Worm (Caenorhabditis elegans) whole organism, L3 larva: ENCODE results near the gene lurp-4.
"Not testable (repeated sequence)": the region's sequence is repeated elsewhere in the genome, so short reads cannot be mapped to it uniquely, and the experiment has no call there.

Experiments
- R02D3.7 ChIP-seq: fragments of 150-350 bp; optimal IDR thresholded peaks from 2 replicates; lab custom pipeline; 2014; ENCODE audit warnings: missing biosample characterization, missing genetic modification characterization
- ama-1 ChIP-seq: fragments of 150-350 bp; optimal IDR thresholded peaks from 2 replicates; lab custom pipeline; 2018
- ceh-82 ChIP-seq: fragments of 150-350 bp; optimal IDR thresholded peaks from 2 replicates; lab custom pipeline; 2014; ENCODE audit warnings: missing biosample characterization, missing genetic modification characterization
- ceh-9 ChIP-seq: sonication (generic microtip); optimal IDR thresholded peaks from 2 replicates; lab custom pipeline; 2018; ENCODE audit warnings: missing biosample characterization, missing genetic modification characterization
- egl-27 ChIP-seq: sonication (generic microtip); optimal IDR thresholded peaks from 4 replicates; lab custom pipeline; 2017; ENCODE audit warnings: missing biosample characterization, missing genetic modification reagents, missing genetic modification characterization
- egl-5 ChIP-seq: fragments of 150-350 bp; optimal IDR thresholded peaks from 2 replicates; lab custom pipeline; 2017; ENCODE audit warnings: missing biosample characterization, missing genetic modification reagents, missing genetic modification characterization, inconsistent platforms
- elt-1 ChIP-seq: fragments of 150-350 bp; optimal IDR thresholded peaks from 2 replicates; lab custom pipeline; 2014; ENCODE audit warnings: missing biosample characterization, missing genetic modification characterization
- elt-2 ChIP-seq: sonication (generic microtip); optimal IDR thresholded peaks from 2 replicates; lab custom pipeline; 2016; ENCODE audit warnings: missing genetic modification reagents, mild to moderate bottlenecking, missing genetic modification characterization, missing compliant biosample characterization
- elt-3 ChIP-seq, 3 experiments: fragments of 150-350 bp in 1 of 3; sonication (generic microtip) in 2 of 3; optimal IDR thresholded peaks; 2 replicates in 2 of 3; 4 replicates in 1 of 3; lab custom pipeline; 2014 to 2017; ENCODE audit warnings: missing biosample characterization in 3 of 3, missing genetic modification characterization in 3 of 3
- eor-1 ChIP-seq, 2 experiments: fragments of 150-350 bp; optimal IDR thresholded peaks; 2 replicates each; lab custom pipeline; 2014 to 2018; ENCODE audit warnings: missing biosample characterization in 2 of 2, missing genetic modification characterization in 2 of 2
- jun-1 ChIP-seq: fragments of 150-350 bp; optimal IDR thresholded peaks from 2 replicates; lab custom pipeline; 2014; ENCODE audit warnings: missing biosample characterization, missing genetic modification reagents, missing genetic modification characterization
- lsy-12 ChIP-seq: sonication (generic microtip); optimal IDR thresholded peaks from 2 replicates; lab custom pipeline; 2016; ENCODE audit warnings: mild to moderate bottlenecking, missing genetic modification characterization, missing compliant biosample characterization
- nhr-23 ChIP-seq: fragments of 150-350 bp; optimal IDR thresholded peaks from 2 replicates; lab custom pipeline; 2014; ENCODE audit warnings: missing biosample characterization, missing genetic modification reagents, missing genetic modification characterization
- nhr-237 ChIP-seq: fragments of 150-350 bp; optimal IDR thresholded peaks from 2 replicates; lab custom pipeline; 2014; ENCODE audit warnings: missing biosample characterization, missing genetic modification characterization
- pha-4 ChIP-seq: fragments of 150-350 bp; optimal IDR thresholded peaks from 2 replicates; lab custom pipeline; 2014; ENCODE audit warnings: missing biosample characterization, missing genetic modification reagents, missing genetic modification characterization
- pqm-1 ChIP-seq: fragments of 150-350 bp; optimal IDR thresholded peaks from 2 replicates; lab custom pipeline; 2017; ENCODE audit warnings: missing biosample characterization, missing genetic modification characterization, inconsistent platforms
- sea-2 ChIP-seq: fragments of 150-350 bp; sonication (generic microtip); optimal IDR thresholded peaks from 4 replicates; lab custom pipeline; 2014; ENCODE audit warnings: missing biosample characterization, missing genetic modification reagents, missing genetic modification characterization
- snpc-4 ChIP-seq: fragments of 150-350 bp; optimal IDR thresholded peaks from 2 replicates; lab custom pipeline; 2014; ENCODE audit warnings: missing biosample characterization, missing genetic modification characterization
- tbx-2 ChIP-seq: sonication (generic microtip); optimal IDR thresholded peaks from 2 replicates; lab custom pipeline; 2016; ENCODE audit warnings: mild to moderate bottlenecking, missing genetic modification characterization, missing compliant biosample characterization
- unc-39 ChIP-seq: sonication (generic microtip); optimal IDR thresholded peaks from 4 replicates; lab custom pipeline; 2017; ENCODE audit warnings: missing biosample characterization, missing genetic modification characterization
- ztf-11 ChIP-seq: fragments of 150-350 bp; optimal IDR thresholded peaks from 2 replicates; lab custom pipeline; 2014; ENCODE audit warnings: missing biosample characterization, missing genetic modification characterization
- ztf-4 ChIP-seq: fragments of 150-350 bp; optimal IDR thresholded peaks from 2 replicates; lab custom pipeline; 2014; ENCODE audit warnings: missing biosample characterization, missing genetic modification characterization

lurp-4 gene

DNA sequence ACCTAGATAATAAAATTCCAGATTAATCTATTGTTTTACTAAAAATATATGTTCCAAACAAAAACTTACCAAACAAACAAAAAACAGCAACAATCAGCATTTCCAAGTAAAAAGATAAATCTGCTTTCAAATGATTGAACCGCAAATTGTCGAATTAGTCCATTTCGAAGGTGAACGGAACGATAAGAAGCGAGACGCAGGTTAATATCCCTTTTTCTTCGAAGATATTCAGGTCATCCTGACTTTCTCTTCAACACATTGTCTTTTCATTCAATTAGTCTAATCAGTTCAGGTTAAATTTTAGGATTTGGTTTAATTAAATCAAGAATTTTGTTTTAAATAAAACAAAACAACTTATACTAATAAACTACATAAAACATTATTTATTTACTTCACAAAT, 40.9 kb downstream of the lurp-4 start, which contains the start of gene B0365.9:
Gene B0365.9, minus strand, starts transcription at position 186 of the 400 bp plus-strand sequence.
- TF ChIP-seq jun-1 (tag; lab: Kevin White, UChicago) = no peak
- no peak for TF ChIP-seq tbx-2 (tag; lab: Kevin White, UChicago)

DNA sequence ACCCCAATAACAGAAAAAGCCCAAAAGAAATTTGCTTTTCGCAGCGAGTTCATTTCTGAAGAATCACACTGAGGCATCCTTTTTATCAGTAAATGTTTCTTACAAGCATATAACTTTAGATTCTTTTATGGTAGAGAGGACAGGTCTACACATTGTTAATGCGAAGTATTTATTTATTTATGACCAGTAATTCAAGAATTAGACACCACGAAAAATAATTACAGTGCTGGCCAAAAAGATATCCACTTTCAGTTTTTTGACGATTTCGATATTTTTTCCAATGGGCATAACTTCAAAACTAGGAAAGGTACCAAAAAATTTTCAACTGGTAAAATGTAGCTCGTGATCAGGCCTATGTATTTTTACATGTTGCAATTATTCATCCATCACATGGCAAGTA, 42.3 kb downstream of the lurp-4 start, which contains the start of gene clec-225:
Gene clec-225, minus strand, starts transcription at position 101 of the 400 bp plus-strand sequence.
- not testable (repeated sequence) for TF ChIP-seq ceh-82 (tag; lab: Kevin White, UChicago); eor-1 (tag; optimal IDR thresholded peaks at IDR 0.05; lab: Kevin White, UChicago); nhr-23 (tag; lab: Kevin White, UChicago)

DNA sequence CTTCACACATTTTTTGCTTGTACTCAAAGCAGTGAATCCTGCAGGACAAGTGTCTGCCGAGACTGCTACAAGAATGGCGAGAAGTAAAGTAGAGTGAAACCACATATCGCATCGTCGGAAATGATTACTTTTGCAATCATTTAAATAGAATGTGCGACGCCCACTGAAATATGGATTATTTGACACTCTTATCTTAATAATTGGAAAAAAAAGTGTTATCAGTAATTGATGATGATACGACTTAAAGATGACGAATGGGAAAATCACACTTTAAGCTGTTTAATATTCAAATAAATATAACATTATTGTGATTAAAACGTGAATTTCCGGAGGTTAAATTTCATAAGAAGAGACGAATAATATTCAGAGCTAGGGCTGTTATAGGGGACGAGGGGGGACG, 45.5 kb downstream of the lurp-4 start, which contains the start of gene clec-41:
Gene clec-41, minus strand, starts transcription at position 147 of the 400 bp plus-strand sequence.
- TF ChIP-seq R02D3.7 (tag; lab: Kevin White, UChicago) (no peak), ama-1 (no peak), nhr-237 (tag; lab: Kevin White, UChicago) (no peak), unc-39 (tag; lab: Kevin White, UChicago) (no peak), jun-1 (tag; lab: Kevin White, UChicago) (peak; percentile 13), pqm-1 (tag; lab: Kevin White, UChicago) (peak; percentile 91), snpc-4 (tag; lab: Kevin White, UChicago) (no peak), sea-2 (GFP tag; lab: Kevin White, UChicago) (no peak), elt-2 (tag; lab: Kevin White, UChicago) (peak; percentile 92), elt-3 (tag; optimal IDR thresholded peaks at IDR 0.05; lab: Kevin White, UChicago) (no peak), ztf-11 (no peak)

DNA sequence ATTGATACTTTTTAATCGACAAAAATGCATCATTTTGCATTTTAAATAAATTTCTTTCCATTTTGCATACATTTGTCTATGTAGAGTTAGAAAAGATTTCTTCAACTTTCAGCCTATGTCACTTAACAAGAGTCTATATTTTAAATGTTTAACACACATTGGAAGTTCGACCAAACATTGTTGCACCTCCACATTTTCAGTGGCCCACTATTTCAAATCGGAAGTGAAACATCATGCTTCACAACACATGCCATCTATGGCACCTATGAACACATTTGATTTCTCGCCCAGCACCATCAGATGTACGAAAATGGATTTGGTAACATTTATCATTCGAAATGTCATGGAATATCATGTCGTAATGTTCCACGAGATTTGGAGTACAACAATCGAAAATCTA, 46.2 kb downstream of the lurp-4 start, which contains the start of gene dhc-3:
Gene dhc-3, plus strand, starts transcription at position 301 of the 400 bp plus-strand sequence.
- TF ChIP-seq ztf-4 (tag; lab: Kevin White, UChicago) = no peak
- no peak for TF ChIP-seq egl-5
- no peak for TF ChIP-seq R02D3.7 (tag; lab: Kevin White, UChicago)
- no peak for TF ChIP-seq unc-39 (tag; lab: Kevin White, UChicago)
- no peak for TF ChIP-seq elt-3 (tag; optimal IDR thresholded peaks at IDR 0.05; lab: Kevin White, UChicago)
- no peak for TF ChIP-seq pha-4 (tag; lab: Kevin White, UChicago)
- no peak for TF ChIP-seq elt-1 (tag; lab: Kevin White, UChicago)
- no peak for TF ChIP-seq nhr-23 (tag; lab: Kevin White, UChicago)
- no peak for TF ChIP-seq egl-27
- no peak for TF ChIP-seq ceh-82 (tag; lab: Kevin White, UChicago)
- no peak for TF ChIP-seq ceh-9
- no peak for TF ChIP-seq lsy-12 (tag; lab: Kevin White, UChicago)
- no peak for TF ChIP-seq sea-2 (GFP tag; lab: Kevin White, UChicago)
